Fruit fly (Drosophila melanogaster) whole organism, embryonic: ENCODE measurements around the gene mof.

Source experiments
- Aef1 ChIP-seq: fragments of 200-800 bp; sonication (Bioruptor generic); IDR thresholded peaks from 3 replicates; pipeline ENCODE4 v1.3.6; 2022; ENCODE audit warnings: missing biosample characterization, missing genetic modification characterization
- Atf-2 ChIP-seq: fragments of 200-800 bp; sonication (Bioruptor generic); optimal IDR thresholded peaks from 2 replicates; lab custom pipeline; 2016; ENCODE audit warnings: missing biosample characterization, missing genetic modification characterization
- Bteb2 ChIP-seq: fragments of 200-800 bp; sonication (Bioruptor generic); optimal IDR thresholded peaks from 2 replicates; lab custom pipeline; 2016; ENCODE audit warnings: missing biosample characterization, missing genetic modification characterization
- CG10654 ChIP-seq: fragments of 200-800 bp; sonication (Bioruptor generic); optimal IDR thresholded peaks from 2 replicates; lab custom pipeline; 2016; ENCODE audit warnings: missing biosample characterization, missing genetic modification characterization
- CG12219 ChIP-seq: fragments of 200-800 bp; sonication (Bioruptor generic); optimal IDR thresholded peaks from 3 replicates; lab custom pipeline; 2018; ENCODE audit warnings: missing biosample characterization, mild to moderate bottlenecking, missing genetic modification characterization
- CG1529 ChIP-seq: fragments of 200-800 bp; sonication (Bioruptor generic); optimal IDR thresholded peaks from 3 replicates; lab custom pipeline; 2018; ENCODE audit warnings: missing biosample characterization, missing genetic modification characterization
- CG15479 ChIP-seq: fragments of 200-800 bp; sonication (Bioruptor generic); optimal IDR thresholded peaks from 3 replicates; lab custom pipeline; 2019; ENCODE audit warnings: missing biosample characterization, mild to moderate bottlenecking, missing genetic modification characterization, moderate library complexity
- CG2116 ChIP-seq: fragments of 200-800 bp; sonication (Bioruptor generic); optimal IDR thresholded peaks from 3 replicates; lab custom pipeline; 2018; ENCODE audit warnings: missing biosample characterization, mild to moderate bottlenecking, missing genetic modification characterization
- CG30403 ChIP-seq: fragments of 200-800 bp; sonication (Bioruptor generic); optimal IDR thresholded peaks from 3 replicates; lab custom pipeline; 2016; ENCODE audit warnings: missing biosample characterization, missing genetic modification characterization
- CG31441 ChIP-seq: fragments of 200-800 bp; sonication (Bioruptor generic); IDR thresholded peaks from 2 replicates; pipeline ENCODE4 v1.3.6; 2022; ENCODE audit warnings: missing biosample characterization, missing genetic modification characterization
- CG3281 ChIP-seq: fragments of 200-800 bp; sonication (Bioruptor generic); optimal IDR thresholded peaks from 3 replicates; lab custom pipeline; 2017; ENCODE audit warnings: missing biosample characterization, mild to moderate bottlenecking, missing genetic modification characterization
- CG33213 ChIP-seq: fragments of 200-800 bp; sonication (Bioruptor generic); optimal IDR thresholded peaks from 3 replicates; lab custom pipeline; 2016; ENCODE audit warnings: missing biosample characterization, missing genetic modification characterization
- CG33557 ChIP-seq: fragments of 200-800 bp; sonication (Bioruptor generic); optimal IDR thresholded peaks from 2 replicates; lab custom pipeline; 2019; ENCODE audit warnings: missing biosample characterization, mild to moderate bottlenecking, missing genetic modification characterization, moderate library complexity
- CG4282 ChIP-seq: fragments of 200-800 bp; sonication (Bioruptor generic); optimal IDR thresholded peaks from 2 replicates; lab custom pipeline; 2016; ENCODE audit warnings: missing biosample characterization, missing genetic modification characterization
- CG8089 ChIP-seq: fragments of 200-800 bp; sonication (Bioruptor generic); optimal IDR thresholded peaks from 3 replicates; lab custom pipeline; 2016; ENCODE audit warnings: missing biosample characterization, missing genetic modification characterization
- CG9876 ChIP-seq: fragments of 200-800 bp; sonication (Bioruptor generic); optimal IDR thresholded peaks from 2 replicates; lab custom pipeline; 2016; ENCODE audit warnings: missing biosample characterization, missing genetic modification characterization
- Camta ChIP-seq: fragments of 200-800 bp; sonication (Bioruptor generic); optimal IDR thresholded peaks from 2 replicates; lab custom pipeline; 2016; ENCODE audit warnings: missing biosample characterization, missing genetic modification characterization
- Dp ChIP-seq: fragments of 200-800 bp; sonication (Bioruptor generic); optimal IDR thresholded peaks from 2 replicates; lab custom pipeline; 2018; ENCODE audit warnings: missing biosample characterization, mild to moderate bottlenecking, missing genetic modification characterization, moderate library complexity
- E2f1 ChIP-seq: fragments of 200-800 bp; sonication (Bioruptor generic); IDR thresholded peaks from 2 replicates; pipeline ENCODE4 v1.3.6; 2022; ENCODE audit warnings: missing biosample characterization, missing genetic modification characterization
- Ets65A ChIP-seq: fragments of 200-800 bp; sonication (Bioruptor generic); peaks from one replicate; lab custom pipeline; 2016; ENCODE audit warnings: missing biosample characterization, missing genetic modification characterization
- HLH4C ChIP-seq: fragments of 200-800 bp; sonication (Bioruptor generic); IDR thresholded peaks from 3 replicates; pipeline ENCODE4 v1.3.6; 2022; ENCODE audit warnings: missing biosample characterization, missing genetic modification characterization; ENCODE audit not compliant: partially characterized antibody
- Med ChIP-seq: fragments of 200-800 bp; sonication (Bioruptor generic); peaks from one replicate; lab custom pipeline; 2016; ENCODE audit warnings: missing biosample characterization, missing genetic modification characterization, mild to moderate bottlenecking, inconsistent platforms, moderate library complexity
- Nf-YB ChIP-seq: fragments of 200-800 bp; sonication (Bioruptor generic); optimal IDR thresholded peaks from 3 replicates; lab custom pipeline; 2019; ENCODE audit warnings: missing biosample characterization, mild to moderate bottlenecking, missing genetic modification characterization, moderate library complexity
- PHDP ChIP-seq: fragments of 200-800 bp; sonication (Bioruptor generic); optimal IDR thresholded peaks from 3 replicates; lab custom pipeline; 2018; ENCODE audit warnings: missing biosample characterization, mild to moderate bottlenecking, missing genetic modification characterization, moderate library complexity
- Ptx1 ChIP-seq: fragments of 200-800 bp; sonication (Bioruptor generic); IDR thresholded peaks from 2 replicates; pipeline ENCODE4 v1.3.6; 2022; ENCODE audit warnings: missing biosample characterization, missing genetic modification characterization
- Scr ChIP-seq: fragments of 200-800 bp; sonication (Bioruptor generic); IDR thresholded peaks from 2 replicates; pipeline ENCODE4 v1.3.6; 2022; ENCODE audit warnings: missing biosample characterization, missing genetic modification characterization; ENCODE audit not compliant: partially characterized antibody
- Vsx1 ChIP-seq: fragments of 200-800 bp; sonication (Bioruptor generic); optimal IDR thresholded peaks from 2 replicates; lab custom pipeline; 2017; ENCODE audit warnings: missing biosample characterization, mild to moderate bottlenecking, missing genetic modification characterization, missing genetic modification reagents
- bbx ChIP-seq: fragments of 200-800 bp; sonication (Bioruptor generic); IDR thresholded peaks from 2 replicates; pipeline ENCODE4 v1.3.6; 2022; ENCODE audit warnings: missing biosample characterization, missing genetic modification characterization; ENCODE audit not compliant: partially characterized antibody
- br ChIP-seq: fragments of >200 bp; optimal IDR thresholded peaks from 2 replicates; lab custom pipeline; 2017
- chif ChIP-seq, 2 experiments: fragments of 200-800 bp; sonication (Bioruptor generic); optimal IDR thresholded peaks; 3 replicates each; lab custom pipeline; 2016; ENCODE audit warnings: missing biosample characterization in 2 of 2, missing genetic modification characterization in 2 of 2
- esg ChIP-seq: fragments of 200-800 bp; sonication (Bioruptor generic); conservative IDR thresholded peaks from 2 replicates; pipeline ENCODE4 v1.3.6; 2022; ENCODE audit warnings: missing biosample characterization, missing genetic modification characterization
- exex ChIP-seq: fragments of 200-800 bp; sonication (Bioruptor generic); optimal IDR thresholded peaks from 4 replicates; lab custom pipeline; 2018; ENCODE audit warnings: missing biosample characterization, mild to moderate bottlenecking, missing genetic modification characterization, moderate library complexity
- fru ChIP-seq: fragments of >200 bp; optimal IDR thresholded peaks from 2 replicates; lab custom pipeline; 2017
- gce ChIP-seq: fragments of 200-800 bp; sonication (Bioruptor generic); IDR thresholded peaks from 3 replicates; pipeline ENCODE4 v1.3.6; 2022; ENCODE audit warnings: missing biosample characterization, missing genetic modification characterization
- gcm ChIP-seq: fragments of 200-800 bp; sonication (Bioruptor generic); optimal IDR thresholded peaks from 2 replicates; lab custom pipeline; 2019; ENCODE audit warnings: missing biosample characterization, mild to moderate bottlenecking, missing genetic modification characterization, moderate library complexity
- her ChIP-seq: fragments of 200-800 bp; sonication (Bioruptor generic); optimal IDR thresholded peaks from 2 replicates; lab custom pipeline; 2016; ENCODE audit warnings: missing biosample characterization, missing genetic modification characterization
- hth ChIP-seq: fragments of >200 bp; optimal IDR thresholded peaks from 2 replicates; lab custom pipeline; 2017; ENCODE audit warnings: inconsistent platforms
- lola ChIP-seq, 3 experiments: fragments of >200 bp in 2 of 3; fragments of 200-800 bp in 1 of 3; sonication (Bioruptor generic) in 1 of 3; optimal IDR thresholded peaks; 2 replicates each; lab custom pipeline; 2017 to 2019; ENCODE audit warnings: missing biosample characterization in 3 of 3, missing genetic modification characterization in 3 of 3, mild to moderate bottlenecking in 1 of 3, moderate library complexity in 1 of 3
- lov ChIP-seq, 2 experiments: fragments of 200-800 bp in 1 of 2; fragments of >200 bp in 1 of 2; sonication (Bioruptor generic) in 1 of 2; IDR thresholded peaks in 1 of 2; optimal IDR thresholded peaks in 1 of 2; 2 replicates in 1 of 2; 3 replicates in 1 of 2; pipeline versions ENCODE4 v1.3.6 to Lab custom; 2017 to 2022; ENCODE audit warnings: missing biosample characterization in 1 of 2, missing genetic modification characterization in 1 of 2
- onecut ChIP-seq: fragments of 200-800 bp; sonication (Bioruptor generic); IDR thresholded peaks from 2 replicates; pipeline ENCODE4 v1.3.6; 2022; ENCODE audit warnings: missing biosample characterization, missing genetic modification characterization
- pan ChIP-seq, 4 experiments: fragments of >200 bp in 3 of 4; fragments of 200-800 bp in 1 of 4; sonication (Bioruptor generic) in 1 of 4; optimal IDR thresholded peaks in 3 of 4; IDR thresholded peaks in 1 of 4; 2 replicates each; pipeline versions ENCODE4 v1.3.6 to Lab custom; 2017 to 2022; ENCODE audit warnings: missing biosample characterization in 2 of 4, missing genetic modification characterization in 2 of 4, mixed read lengths in 1 of 4
- psq ChIP-seq: fragments of 200-800 bp; sonication (Bioruptor generic); optimal IDR thresholded peaks from 2 replicates; lab custom pipeline; 2017; ENCODE audit warnings: missing biosample characterization, missing genetic modification characterization
- pum ChIP-seq: fragments of 200-800 bp; sonication (Bioruptor generic); optimal IDR thresholded peaks from 2 replicates; lab custom pipeline; 2016; ENCODE audit warnings: missing biosample characterization, missing genetic modification characterization
- shn ChIP-seq: fragments of 200-800 bp; sonication (Bioruptor generic); optimal IDR thresholded peaks from 3 replicates; lab custom pipeline; 2016; ENCODE audit warnings: missing biosample characterization, missing genetic modification characterization
- slbo ChIP-seq: fragments of 200-800 bp; sonication (Bioruptor generic); IDR thresholded peaks from 2 replicates; pipeline ENCODE4 v1.3.6; 2022; ENCODE audit warnings: missing biosample characterization, missing genetic modification characterization
- sr ChIP-seq: fragments of 200-800 bp; sonication (Bioruptor generic); IDR thresholded peaks from 3 replicates; pipeline ENCODE4 v1.3.6; 2022; ENCODE audit warnings: missing biosample characterization, missing genetic modification characterization
- stwl ChIP-seq: fragments of 200-800 bp; sonication (Bioruptor generic); optimal IDR thresholded peaks from 3 replicates; lab custom pipeline; 2018; ENCODE audit warnings: missing biosample characterization, mild to moderate bottlenecking, missing genetic modification characterization, moderate library complexity
- tll ChIP-seq, 2 experiments: fragments of 200-800 bp in 1 of 2; fragments of >200 bp in 1 of 2; sonication (Bioruptor generic) in 1 of 2; optimal IDR thresholded peaks; 2 replicates each; lab custom pipeline; 2017 to 2019; ENCODE audit warnings: missing biosample characterization in 2 of 2, missing genetic modification characterization in 2 of 2, mild to moderate bottlenecking in 1 of 2, moderate library complexity in 1 of 2
- trem ChIP-seq: fragments of 200-800 bp; optimal IDR thresholded peaks from 3 replicates; lab custom pipeline; 2019; ENCODE audit warnings: missing biosample characterization, mild to moderate bottlenecking, missing genetic modification characterization, moderate library complexity
- trh ChIP-seq: fragments of 200-800 bp; sonication (Bioruptor generic); optimal IDR thresholded peaks from 2 replicates; lab custom pipeline; 2016; ENCODE audit warnings: missing biosample characterization, missing genetic modification characterization
- yki ChIP-seq: fragments of >200 bp; optimal IDR thresholded peaks from 3 replicates; lab custom pipeline; 2018

The mof gene

dm6 chrX:5907916-5908315, 31.3 kb upstream of the mof start, which contains the start of gene CG12236 (continued):
- TF ChIP-seq E2f1, result peak; percentile 28; the same call in 1 of the 2 replicates
- peak; percentile 37 for TF ChIP-seq Camta (GFP tag; lab: Kevin White, UChicago)
- TF ChIP-seq CG15479 (GFP tag; lab: Kevin White, UChicago), result no peak
- TF ChIP-seq CG12219, result no peak
- no peak for TF ChIP-seq br (lab: Kevin White, UChicago)
- TF ChIP-seq psq (GFP tag; lab: Kevin White, UChicago), result no peak
- no peak for TF ChIP-seq fru (lab: Kevin White, UChicago)
- no peak for TF ChIP-seq CG1529 (GFP tag; lab: Kevin White, UChicago)
- TF ChIP-seq CG3281 (GFP tag; lab: Kevin White, UChicago), result peak; percentile 6
- peak; percentile 24 for TF ChIP-seq CG10654 (GFP tag; lab: Kevin White, UChicago)
- 0 out of 2 replicates have a peak, but pooled peaks have one; percentile 23 for TF ChIP-seq Scr (GFP tag; lab: Robert Waterston, UW)
- TF ChIP-seq chif (GFP tag; optimal IDR thresholded peaks at IDR 0.05; lab: Kevin White, UChicago), result peak in 1 of 2 experiments; percentile 25
- peak; percentile 93 for TF ChIP-seq Med
- TF ChIP-seq slbo (GFP tag; lab: Robert Waterston, UW), result peak; percentile 64; the same call in 1 of the 2 replicates
- TF ChIP-seq gcm, result no peak
- TF ChIP-seq Vsx1, result no peak
- TF ChIP-seq lov (optimal IDR thresholded peaks at IDR 0.05; lab: Kevin White, UChicago), result no peak
- peak; percentile 63; the same call in 1 of the 3 replicates for TF ChIP-seq lov (GFP tag; IDR thresholded peaks at IDR 0.05; lab: Robert Waterston, UW)
- TF ChIP-seq lola (GFP tag; optimal IDR thresholded peaks at IDR 0.05; lab: Kevin White, UChicago), result no peak
- TF ChIP-seq shn (GFP tag; lab: Kevin White, UChicago), result no peak
- TF ChIP-seq pan (optimal IDR thresholded peaks at IDR 0.05; lab: Kevin White, UChicago), result no peak
- TF ChIP-seq pan (GFP tag; optimal IDR thresholded peaks at IDR 0.05 in 1 of 2, IDR thresholded peaks at IDR 0.05 in 1 of 2), result peak in 1 of 2 experiments; percentile 19
- TF ChIP-seq Atf-2 (GFP tag; lab: Kevin White, UChicago), result no peak
- TF ChIP-seq CG33557 (GFP tag; lab: Kevin White, UChicago), result no peak
- no peak for TF ChIP-seq HLH4C
- peak; percentile 55 for TF ChIP-seq CG9876
- peak; percentile 95 for TF ChIP-seq Ets65A (GFP tag; lab: Kevin White, UChicago)
- no peak for TF ChIP-seq trh
- peak; percentile 30 for TF ChIP-seq CG30403
- TF ChIP-seq Dp (GFP tag; lab: Kevin White, UChicago), result peak; percentile 97
- TF ChIP-seq hth (lab: Kevin White, UChicago), result no peak
- peak; percentile 89 for TF ChIP-seq trem (tag; lab: Kevin White, UChicago)
- no peak; the same call in 1 of the 2 replicates for TF ChIP-seq CG31441 (GFP tag; lab: Robert Waterston, UW)
- no peak for TF ChIP-seq tll (GFP tag; optimal IDR thresholded peaks at IDR 0.05; lab: Kevin White, UChicago)
- no peak for TF ChIP-seq yki (lab: Kevin White, UChicago)
- 0 out of 3 replicates have a peak, but pooled peaks have one; percentile 36 for TF ChIP-seq sr
- no peak for TF ChIP-seq PHDP
- TF ChIP-seq stwl (tag; lab: Kevin White, UChicago), result peak; percentile 72
- 0 out of 2 replicates have a peak, but pooled peaks have one; percentile 30 for TF ChIP-seq onecut (GFP tag; lab: Robert Waterston, UW)
- TF ChIP-seq pum (GFP tag; lab: Kevin White, UChicago), result no peak
- TF ChIP-seq CG2116 (GFP tag; lab: Kevin White, UChicago), result peak; percentile 99
- TF ChIP-seq exex (tag; lab: Kevin White, UChicago), result no peak
- no peak for TF ChIP-seq gce (GFP tag; lab: Robert Waterston, UW)
- TF ChIP-seq esg (GFP tag; lab: Robert Waterston, UW), result no peak
- peak; percentile 24 for TF ChIP-seq CG8089 (GFP tag; lab: Kevin White, UChicago)
- 0 out of 3 replicates have a peak, but pooled peaks have one; percentile 32 for TF ChIP-seq Aef1
- peak; percentile 23 for TF ChIP-seq Nf-YB (GFP tag; lab: Kevin White, UChicago)
- TF ChIP-seq her (GFP tag; lab: Kevin White, UChicago), result peak; percentile 56
- TF ChIP-seq bbx (GFP tag; lab: Robert Waterston, UW), result no peak
- TF ChIP-seq Ptx1, result peak; percentile 54
- TF ChIP-seq CG4282 (GFP tag; lab: Kevin White, UChicago), result peak; percentile 51
- TF ChIP-seq CG33213 (GFP tag; lab: Kevin White, UChicago), result peak; percentile 67
- TF ChIP-seq Bteb2 (GFP tag; lab: Kevin White, UChicago), result no peak
